Worm (Caenorhabditis elegans): ENCODE data around the gene srxa-10.

The srxa-10 gene

DNA sequence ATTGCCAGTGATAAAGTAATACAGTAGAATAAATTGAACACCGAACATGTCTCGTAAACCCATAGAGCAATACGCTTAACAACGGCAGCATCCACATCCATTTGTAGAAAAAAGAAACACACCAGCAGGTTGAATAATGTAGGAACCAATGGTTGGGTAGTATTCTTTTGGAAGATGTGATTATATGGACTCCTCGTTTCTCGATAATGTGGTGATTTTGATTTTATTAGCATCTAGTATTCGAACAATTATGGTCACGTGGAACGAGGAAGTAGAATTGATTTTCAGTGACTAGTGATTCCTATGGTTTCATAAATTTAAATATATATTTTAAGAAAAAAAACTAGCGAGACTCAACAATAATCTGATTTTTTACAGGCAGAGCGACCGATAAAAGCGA, at the start of gene srxa-10:
srxa-10 (minus strand) TSS at position 101 of the 400 bp plus-strand sequence.
- no peak for TF ChIP-seq unc-62 (GFP tag; optimal IDR thresholded peaks at IDR 0.05)

DNA sequence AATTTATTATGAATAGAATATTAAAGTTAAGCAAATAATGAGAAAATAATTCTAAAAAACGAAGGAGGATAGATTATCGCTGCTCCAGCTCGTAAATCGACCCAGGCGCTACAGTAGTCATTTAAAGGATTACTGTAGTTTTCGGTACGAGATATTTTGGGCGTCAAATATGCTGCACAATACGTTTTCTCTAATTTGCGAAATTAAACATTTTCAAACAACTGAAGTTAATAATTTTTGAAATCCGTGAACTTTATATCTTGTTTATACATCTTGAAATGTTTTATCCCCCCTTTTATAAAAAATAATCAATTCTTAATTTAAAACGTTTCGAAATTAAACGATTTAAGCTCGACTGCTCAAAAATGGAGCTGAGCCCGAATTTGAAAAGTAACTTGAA, 49.7 kb upstream of the srxa-10 start, which contains the start of gene K11H3.2:
K11H3.2 (plus strand) TSS at position 301 of the 400 bp plus-strand sequence.
- TF ChIP-seq unc-62 (GFP tag; optimal IDR thresholded peaks at IDR 0.05), result no peak

ce11 chrIII:9843715-9844114, 47.4 kb upstream of the srxa-10 start, which contains the start of gene K11H3.5:
Gene K11H3.5 (plus strand): TSS chrIII:9843768.
- TF ChIP-seq unc-62 (GFP tag; optimal IDR thresholded peaks at IDR 0.05), result no peak

DNA sequence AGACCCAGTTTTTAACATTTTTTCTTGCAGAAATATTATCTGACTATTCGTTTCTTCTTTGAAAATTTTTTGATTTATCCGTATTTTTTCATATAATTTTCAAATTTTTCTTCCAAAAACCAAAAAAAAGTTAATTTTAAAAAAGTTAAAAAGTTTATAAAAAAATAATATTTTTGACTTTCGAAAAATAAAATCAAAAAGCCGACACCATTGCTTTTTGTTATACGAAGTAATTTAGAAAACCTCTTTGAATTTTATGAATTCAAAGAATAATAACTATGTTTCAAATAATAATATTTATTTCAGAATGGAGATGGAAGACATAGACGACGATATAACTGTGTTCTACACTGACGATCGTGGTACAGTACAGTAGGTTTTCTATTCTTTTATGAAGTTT, 38.5 kb upstream of the srxa-10 start, which contains the start of gene K11H3.8:
K11H3.8 (plus strand) TSS at position 301 of the 400 bp plus-strand sequence.
- no peak for TF ChIP-seq unc-62 (GFP tag; optimal IDR thresholded peaks at IDR 0.05)

DNA sequence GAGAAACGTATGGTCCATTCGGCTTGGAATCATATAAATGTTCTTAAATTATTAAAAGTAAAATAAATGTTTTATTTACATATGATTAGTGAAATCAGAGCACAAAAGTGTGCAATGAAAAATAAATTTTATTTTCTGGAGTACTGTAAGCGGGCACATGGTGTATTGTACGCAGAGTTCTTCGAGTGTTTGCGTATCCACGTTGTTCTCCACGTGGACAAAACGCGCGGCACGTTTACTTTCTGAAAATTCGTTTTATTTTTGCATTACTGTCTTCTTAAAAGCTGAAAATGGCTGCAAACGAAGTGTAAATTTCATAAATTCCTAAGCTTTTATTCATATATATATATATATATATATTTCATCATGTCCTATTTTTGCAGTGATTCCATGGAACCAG, 36.2 kb upstream of the srxa-10 start:
- TF ChIP-seq unc-62 (GFP tag; optimal IDR thresholded peaks at IDR 0.05), result no peak

DNA sequence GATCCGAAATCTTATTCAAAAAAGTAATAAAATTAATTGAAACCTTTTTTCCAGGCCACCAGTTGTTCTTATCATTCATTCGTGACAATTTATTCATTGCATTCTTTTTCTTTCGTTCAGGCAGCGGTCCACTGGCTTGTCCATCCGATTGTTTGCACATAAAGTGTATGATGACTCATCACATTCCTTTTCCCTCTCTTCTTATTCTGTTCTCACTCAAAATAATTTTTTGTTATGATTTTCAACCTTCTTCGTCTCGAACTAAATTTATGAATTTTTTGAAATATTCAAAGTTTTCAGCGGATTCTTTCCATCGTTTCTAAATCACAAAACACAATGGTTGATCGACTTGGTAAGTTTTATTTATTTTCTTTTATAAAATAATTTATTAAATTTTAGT, 34.2 kb upstream of the srxa-10 start, which contains the start of gene ZK632.12:
ZK632.12 (plus strand) TSS at position 301 of the 400 bp plus-strand sequence.
- no peak for TF ChIP-seq unc-62 (GFP tag; optimal IDR thresholded peaks at IDR 0.05)

- TF ChIP-seq unc-62 (GFP tag; optimal IDR thresholded peaks at IDR 0.05), result no peak
Measured at ce11 chrIII:9827163-9827951, 31.0 kb upstream of the srxa-10 start, which contains the start of the genes ZK632.10 and ZK632.11. Gene ZK632.10 (minus strand): TSS chrIII:9827722. Gene ZK632.11 (plus strand): TSS chrIII:9827915.

- no peak for TF ChIP-seq unc-62 (GFP tag; optimal IDR thresholded peaks at IDR 0.05)
Measured at ce11 chrIII:9826005-9826404, 29.7 kb upstream of the srxa-10 start.

DNA sequence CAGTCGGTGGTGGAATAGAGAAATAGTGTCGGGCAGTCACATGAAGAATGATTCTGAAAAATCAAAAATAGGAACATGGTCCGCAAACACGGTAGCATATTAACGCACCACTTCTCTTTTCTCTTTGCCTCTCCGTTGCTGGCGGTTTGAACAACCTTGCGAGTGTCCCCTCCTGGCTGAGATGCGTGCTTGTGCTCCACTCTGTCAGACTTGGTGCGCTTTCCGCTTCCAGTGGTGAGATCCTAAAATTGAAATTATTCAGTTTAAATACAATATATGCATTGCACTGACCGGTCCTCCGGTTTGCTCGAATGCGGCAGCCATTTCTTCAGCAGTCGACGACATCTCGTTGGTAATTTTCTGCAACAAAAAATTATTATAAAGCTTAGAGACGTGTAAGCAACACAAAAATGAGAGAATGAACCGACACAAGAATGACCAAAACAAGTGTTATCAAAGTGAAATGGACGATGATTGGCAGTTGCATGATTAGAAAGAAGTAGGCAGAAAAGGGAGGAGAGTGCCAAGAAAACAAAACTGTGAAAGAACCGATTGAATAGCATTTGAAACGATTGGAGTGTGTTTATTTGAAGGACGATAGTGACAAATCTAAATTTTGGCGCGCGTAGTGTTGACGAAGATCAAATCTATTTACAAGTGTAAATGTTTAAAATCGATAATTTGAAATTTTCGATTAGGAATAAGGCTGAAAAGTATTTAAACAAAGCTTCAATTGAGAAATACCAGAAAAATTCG, 28.9 kb upstream of the srxa-10 start, which contains the start of gene ZK632.9:
ZK632.9 (minus strand) TSS at position 360 of the 756 bp plus-strand sequence.
- no peak for TF ChIP-seq unc-62 (GFP tag; optimal IDR thresholded peaks at IDR 0.05)

DNA sequence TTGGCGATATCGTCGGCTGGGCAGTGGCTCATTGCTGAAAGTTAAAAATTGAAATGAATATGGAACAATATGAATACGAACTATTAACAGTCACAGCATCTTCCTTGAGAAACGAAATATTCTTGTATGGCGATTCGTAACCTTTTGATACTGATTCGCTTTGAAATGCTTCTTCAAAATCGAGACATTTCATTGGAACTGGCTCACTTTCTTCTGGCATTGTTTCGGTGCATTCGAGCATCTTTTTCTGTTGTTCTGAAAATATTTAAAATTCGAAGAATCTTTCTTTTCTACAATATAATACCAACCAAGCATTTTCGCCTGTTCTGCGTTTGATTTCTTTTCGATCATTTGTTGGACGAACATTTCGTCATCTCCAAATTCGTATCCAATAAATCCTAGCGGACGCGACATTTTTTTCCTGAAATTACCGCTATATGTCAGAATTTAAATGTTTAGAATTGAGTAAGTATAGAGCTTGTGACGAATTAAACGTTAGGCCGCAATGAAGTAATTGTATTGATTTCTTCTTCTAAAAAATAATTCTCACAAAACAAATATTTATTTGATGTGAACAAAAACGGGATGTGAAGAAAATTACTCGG, 28.1 kb upstream of the srxa-10 start, which contains the start of gene lin-52:
lin-52 (minus strand) TSS at position 421 of the 605 bp plus-strand sequence.
- TF ChIP-seq unc-62 (GFP tag; optimal IDR thresholded peaks at IDR 0.05), result no peak

- TF ChIP-seq unc-62 (GFP tag; optimal IDR thresholded peaks at IDR 0.05), result no peak
Measured at ce11 chrIII:9823748-9824147, 27.4 kb upstream of the srxa-10 start.

DNA sequence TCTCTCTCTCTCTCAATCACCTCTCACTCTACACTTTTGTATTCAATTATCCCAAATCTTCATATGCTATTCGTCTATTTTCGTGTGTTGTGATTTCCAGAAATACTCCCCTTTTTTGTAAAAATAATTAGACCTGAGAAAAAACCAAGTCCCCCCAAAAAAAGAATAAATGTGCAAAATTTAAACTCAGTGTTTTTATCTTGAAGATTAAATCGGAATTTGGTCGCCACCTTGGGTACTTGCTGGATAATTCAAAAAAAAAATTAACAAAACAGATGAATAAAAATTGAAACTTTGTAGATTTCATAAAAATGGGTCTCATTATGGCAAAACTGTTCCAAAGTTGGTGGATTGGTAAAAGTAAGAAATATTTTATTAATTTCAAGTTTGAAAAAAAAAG, 26.6 kb upstream of the srxa-10 start, which contains the start of gene arl-5:
arl-5 (plus strand) TSS at position 301 of the 400 bp plus-strand sequence.
- TF ChIP-seq unc-62 (GFP tag; optimal IDR thresholded peaks at IDR 0.05), result no peak

DNA sequence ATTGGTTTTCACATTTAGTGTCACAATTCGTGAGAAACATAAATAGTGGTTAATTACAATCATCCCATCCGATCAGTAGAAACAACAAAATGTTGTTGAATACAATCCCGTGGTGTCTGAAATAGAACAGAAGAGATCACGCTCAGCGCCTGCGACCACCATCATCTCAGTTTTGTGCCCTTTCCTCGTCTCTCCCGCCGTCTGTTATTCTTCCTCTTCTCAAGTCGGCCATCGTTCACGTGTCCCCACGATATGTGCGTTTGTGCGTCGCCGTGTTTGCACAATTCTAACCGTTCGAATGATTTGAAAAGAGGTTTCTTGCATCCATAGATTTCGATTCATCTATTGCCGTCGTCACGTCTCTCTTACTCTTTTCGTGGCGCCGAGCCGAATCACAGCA, 22.4 kb upstream of the srxa-10 start, which contains the start of gene panl-3:
panl-3 (plus strand) TSS at position 294 of the 400 bp plus-strand sequence.
- TF ChIP-seq unc-62 (GFP tag; optimal IDR thresholded peaks at IDR 0.05), result no peak

ce11 chrIII:9817894-9818293, 21.5 kb upstream of the srxa-10 start:
- no peak for TF ChIP-seq unc-62 (GFP tag; optimal IDR thresholded peaks at IDR 0.05)

ce11 chrIII:9817087-9817612, 20.8 kb upstream of the srxa-10 start, which contains the start of gene cnx-1:
Gene cnx-1 (minus strand): TSS chrIII:9817137.
- TF ChIP-seq unc-62 (GFP tag; optimal IDR thresholded peaks at IDR 0.05), result no peak

All from whole organism, dauer.